Fruit fly (Drosophila melanogaster) ovary, adult (tissue): ENCODE data around the gene Unc-76.

Source experiments
- CG17801 ChIP-seq: fragments of 200-800 bp; optimal IDR thresholded peaks from 2 replicates; lab custom pipeline; 2019; ENCODE audit warnings: missing biosample characterization, mild to moderate bottlenecking, missing genetic modification characterization, moderate library complexity; ENCODE audit not compliant: partially characterized antibody

Unc-76 gene

DNA sequence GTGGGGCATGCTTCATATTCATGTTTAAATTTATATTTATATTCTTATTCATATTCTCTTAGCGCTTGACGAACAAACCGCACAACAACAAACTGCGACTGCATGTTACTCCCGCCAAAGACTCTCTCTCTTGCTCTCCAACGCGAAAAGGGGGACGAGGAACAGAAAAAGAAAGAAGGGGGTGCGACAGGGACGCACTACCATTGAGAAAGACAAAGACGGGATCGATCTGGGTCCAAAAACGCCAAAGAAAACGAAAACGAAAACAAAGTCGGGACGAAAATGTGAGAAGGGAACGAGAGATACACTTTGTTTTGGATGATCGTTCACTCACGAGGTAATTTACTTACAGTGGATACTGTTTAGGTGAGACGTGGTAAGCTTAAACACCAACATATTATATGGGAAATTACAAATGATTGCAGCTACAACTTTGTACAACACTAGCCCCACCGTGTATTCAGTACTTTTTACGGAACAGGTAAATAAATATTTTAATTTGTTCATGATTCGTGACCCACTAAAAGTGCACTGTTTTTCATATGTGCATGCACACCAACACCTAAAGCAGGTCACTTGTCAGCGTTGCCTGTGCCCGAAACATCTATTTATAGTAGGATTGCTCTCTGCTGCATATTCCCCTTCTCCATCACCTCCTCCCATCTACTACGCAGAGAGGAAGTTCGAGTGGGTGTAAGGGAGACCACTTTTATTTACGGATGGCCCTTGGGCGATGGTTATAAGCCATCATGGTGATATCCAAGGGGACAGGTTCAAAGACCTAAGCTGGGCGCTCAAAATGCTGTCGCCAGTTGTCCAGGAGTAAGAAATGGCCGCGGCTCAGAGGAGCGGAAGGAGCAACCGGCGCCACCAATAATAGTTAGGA is 41.5 kb downstream of the Unc-76 start:
- peak; percentile 49 for TF ChIP-seq CG17801

DNA sequence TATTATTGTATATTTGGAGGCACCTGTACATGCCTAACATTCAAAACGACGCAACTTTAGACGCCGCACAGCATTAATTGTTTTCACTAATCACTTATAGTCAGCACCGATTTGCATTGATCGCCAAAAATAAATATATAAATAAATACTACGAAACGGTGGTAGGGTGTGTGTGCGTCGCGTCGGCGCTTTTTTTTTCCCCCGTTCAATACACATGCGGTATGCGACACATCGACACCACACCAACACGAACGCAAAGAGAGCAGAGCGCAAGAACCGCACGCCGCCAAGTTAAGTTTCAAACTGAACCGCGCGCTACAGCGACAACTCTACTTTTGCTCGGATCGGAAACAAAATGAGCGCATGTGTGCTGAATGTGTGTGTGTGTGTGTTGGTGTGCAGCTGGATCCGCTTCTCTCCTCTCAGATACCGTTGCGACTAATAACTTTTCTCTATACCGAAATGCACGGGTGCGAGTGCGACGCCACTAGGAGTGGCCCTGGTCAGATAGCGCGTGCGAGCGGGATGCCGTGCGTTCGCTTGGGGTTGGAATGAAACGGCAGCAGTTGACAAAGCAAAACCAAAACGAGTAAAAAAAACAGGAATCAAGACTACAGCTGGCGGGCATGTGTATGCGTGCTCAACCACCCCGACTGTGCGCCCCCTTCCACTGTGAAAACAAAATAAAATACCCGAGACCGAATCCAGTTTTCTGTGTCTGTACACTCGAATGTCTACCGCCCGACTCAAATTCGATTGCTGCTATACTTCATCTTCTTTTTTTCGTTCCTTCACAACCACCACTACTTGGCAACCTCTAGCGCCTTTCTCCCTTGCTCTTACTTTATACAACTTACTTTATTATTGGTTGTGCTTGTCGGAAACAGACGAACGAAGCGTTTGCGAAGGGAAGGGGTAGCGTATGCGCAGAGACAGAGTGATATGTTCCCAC is 42.9 kb downstream of the Unc-76 start, which contains the start of gene ph-d:
Gene ph-d (minus strand): TSS at position 274 of the 952 bp plus-strand sequence.
- peak; percentile 95 for TF ChIP-seq CG17801

DNA sequence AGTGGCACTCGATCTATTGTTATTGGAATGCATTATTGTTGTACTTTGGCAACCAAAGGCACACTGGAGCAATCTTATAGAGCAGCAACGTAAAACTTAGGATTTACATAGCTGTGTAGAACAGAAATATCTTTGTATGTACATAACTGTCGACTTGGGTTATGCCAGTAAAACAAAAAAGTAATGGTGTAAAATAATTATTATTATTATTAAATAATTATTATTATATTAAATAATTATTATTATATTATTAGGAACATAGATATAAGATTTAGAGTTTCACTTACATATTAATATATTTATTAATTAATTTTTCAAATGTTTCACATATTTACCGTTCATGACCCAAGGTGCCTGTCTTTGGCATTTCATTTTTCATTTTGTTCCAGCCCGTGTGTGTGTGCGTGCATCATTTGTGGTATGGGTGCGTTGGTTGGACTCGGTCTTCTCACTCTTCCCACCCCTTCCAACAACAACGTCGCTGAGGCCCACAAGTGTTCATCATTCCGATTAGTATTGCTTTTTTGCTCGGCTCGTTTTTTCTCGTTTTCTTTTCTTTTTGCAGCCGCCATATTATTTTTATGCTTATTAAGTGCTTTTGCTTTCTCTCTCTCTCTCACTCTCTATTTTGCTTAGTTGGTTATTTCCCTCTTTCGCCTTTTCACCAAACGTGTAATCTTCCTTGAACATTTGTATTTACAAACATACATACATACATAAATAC is 43.7 kb downstream of the Unc-76 start:
- peak; percentile 82 for TF ChIP-seq CG17801

DNA sequence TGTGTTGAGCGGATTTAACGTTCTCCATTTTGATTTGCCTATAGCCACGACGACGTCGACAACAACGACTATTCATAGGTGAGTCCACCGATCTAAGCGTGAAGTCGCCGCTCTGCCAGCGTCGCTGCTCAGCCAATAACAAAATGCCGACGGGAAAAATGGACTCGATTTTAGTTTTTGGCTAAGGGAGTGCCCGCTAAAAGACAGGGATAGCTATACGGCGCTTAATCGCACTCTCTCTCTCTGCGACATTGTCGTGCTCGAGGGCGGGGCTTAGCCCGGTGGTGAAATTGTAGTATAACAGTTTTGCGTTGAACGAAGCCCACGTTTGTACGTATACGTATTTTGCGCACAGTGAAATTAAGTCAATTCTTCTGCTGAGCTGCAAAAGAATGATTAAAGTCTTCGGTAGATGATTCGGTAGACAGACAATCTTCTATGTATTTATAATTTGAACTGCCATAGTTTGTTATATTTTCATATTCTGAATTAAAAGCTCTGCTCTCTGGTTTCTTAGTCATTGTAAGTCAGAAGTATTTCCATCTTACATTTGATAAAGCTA is 45.2 kb downstream of the Unc-76 start:
- TF ChIP-seq CG17801, result no peak

DNA sequence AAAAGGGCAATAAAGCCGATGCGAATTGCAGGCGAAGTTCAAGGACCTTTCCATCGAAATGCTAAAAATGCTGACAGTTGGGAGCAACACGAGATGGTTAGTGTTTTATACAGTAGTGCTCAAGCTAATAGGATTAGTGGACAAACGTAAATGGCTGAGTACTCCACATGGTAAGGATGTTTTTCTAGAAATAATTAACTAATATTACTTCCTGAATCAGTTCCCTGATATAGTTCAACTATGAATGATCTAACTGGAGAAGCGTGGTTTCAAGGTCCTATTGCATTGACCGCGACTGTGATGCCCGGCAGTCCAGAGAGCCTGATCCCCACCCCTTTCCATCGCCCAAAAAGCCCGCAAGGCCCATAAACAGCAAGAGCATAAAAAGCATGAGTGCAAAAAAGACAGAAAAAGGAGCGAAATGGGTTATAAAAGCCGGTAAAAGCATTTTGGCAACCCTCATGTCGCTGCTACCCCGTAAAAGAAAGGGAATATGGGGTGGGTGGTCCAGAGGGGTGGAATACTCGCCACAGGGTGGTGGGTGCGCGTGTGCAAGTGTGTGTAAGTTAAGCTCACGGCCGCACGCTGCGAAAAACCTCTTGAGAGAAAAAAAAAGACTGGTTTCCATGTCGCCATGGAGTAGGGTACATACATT is 53.9 kb downstream of the Unc-76 start:
- no peak for TF ChIP-seq CG17801

DNA sequence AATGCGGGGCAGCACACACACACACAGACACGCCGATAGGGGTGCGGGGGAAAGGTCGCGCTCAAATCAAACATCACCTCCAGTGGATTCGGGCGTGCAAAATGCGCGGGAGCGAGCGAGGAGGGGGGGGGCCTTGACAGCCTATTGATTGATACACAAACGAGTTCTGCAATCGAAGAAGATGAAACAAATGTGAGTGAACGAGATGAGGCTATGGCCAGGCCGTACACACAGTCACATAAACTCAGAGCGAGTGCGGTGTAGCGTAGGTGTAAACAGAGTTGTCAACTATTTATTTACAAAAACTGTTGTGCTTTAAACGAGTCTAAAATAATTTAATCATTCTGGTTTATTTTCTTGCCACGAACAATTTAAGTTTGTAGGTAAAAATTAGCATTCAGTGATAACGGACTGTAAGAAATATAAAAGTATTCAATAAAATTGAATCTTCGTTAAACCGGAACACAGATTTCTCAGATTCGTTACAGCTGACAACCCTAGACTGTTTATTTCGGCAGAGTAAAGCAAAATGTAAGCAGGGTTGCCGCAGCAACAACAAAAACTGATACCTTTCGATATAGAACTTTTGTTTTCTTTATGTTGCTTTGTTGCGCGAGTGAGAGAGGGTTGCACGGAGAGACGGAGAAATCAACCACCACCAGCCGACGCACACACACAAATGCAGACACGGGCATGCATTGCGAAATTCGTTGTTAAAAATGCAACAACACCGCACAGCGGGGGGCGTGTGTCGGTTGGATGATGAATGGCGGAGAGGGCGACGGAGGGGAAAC is 54.8 kb downstream of the Unc-76 start:
- peak; percentile 88 for TF ChIP-seq CG17801

DNA sequence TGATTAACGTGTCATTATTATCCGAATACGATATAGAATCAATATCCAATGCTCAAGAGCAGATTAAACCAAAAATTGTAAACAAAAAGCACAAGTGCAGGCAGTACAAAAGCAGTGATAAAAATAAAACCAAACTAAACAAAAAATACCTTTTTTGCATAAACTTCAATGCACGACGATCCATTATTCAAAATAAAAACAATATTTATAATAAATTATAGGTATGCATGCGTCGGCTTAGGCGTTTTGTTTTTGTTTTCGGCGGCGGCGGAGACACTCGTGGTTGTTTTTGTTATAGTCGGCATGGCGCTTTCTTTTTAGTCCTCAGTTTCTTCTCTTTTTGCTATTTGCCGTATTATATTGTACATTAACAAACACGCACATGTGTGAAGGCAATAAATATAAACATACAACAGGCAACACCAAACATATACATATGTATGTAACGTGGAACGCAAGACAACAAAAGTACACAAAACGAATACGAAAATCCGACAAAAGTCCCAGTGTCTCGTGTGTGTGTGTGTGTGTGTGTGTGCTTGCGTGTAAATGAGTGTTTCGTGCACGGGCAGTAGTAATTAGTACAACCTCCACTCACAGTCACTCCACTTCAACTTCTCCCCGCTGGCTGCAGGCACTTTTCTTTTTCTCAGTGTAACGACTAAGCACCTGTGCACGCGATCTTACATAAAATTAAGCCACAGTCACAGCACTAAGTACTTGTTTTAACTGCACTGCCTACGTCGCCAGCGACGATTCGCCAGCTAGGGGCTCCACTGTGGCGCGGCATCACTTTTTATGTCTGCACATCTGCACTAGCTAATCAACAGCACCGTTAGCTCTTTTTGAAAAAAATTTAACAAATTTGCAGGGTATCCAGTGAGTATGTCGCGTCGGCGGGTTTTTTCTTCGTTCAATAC is 55.7 kb downstream of the Unc-76 start:
- no peak for TF ChIP-seq CG17801

DNA sequence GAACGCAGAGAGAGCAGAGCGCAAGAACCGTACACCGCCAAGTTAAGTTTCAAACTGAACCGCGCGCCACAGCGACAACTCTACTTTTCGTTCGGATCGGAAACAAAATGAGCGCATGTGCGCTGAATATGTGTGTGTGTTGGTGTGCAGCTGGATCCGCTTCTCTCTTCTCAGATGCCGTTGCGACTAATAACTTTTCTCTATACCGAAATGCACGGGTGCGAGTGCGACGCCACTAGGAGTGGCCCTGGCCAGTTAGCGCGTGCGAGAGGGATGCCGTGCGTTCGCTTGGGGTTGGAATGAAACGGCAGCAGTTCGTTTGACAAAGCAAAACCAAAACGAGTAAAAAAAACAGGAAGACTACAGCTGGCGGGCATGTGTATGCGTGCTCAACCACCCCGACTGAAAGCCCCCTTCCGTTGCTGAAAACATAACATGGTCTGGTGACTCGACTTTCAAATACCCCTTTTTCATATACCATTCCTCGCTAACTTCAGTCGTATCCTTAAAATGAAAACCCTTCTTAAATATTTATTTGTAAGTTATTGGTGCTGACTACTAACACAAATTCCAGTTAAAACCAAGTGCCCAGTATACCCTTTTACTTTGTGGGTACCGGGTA is 56.5 kb downstream of the Unc-76 start:
- TF ChIP-seq CG17801, result peak; percentile 97

DNA sequence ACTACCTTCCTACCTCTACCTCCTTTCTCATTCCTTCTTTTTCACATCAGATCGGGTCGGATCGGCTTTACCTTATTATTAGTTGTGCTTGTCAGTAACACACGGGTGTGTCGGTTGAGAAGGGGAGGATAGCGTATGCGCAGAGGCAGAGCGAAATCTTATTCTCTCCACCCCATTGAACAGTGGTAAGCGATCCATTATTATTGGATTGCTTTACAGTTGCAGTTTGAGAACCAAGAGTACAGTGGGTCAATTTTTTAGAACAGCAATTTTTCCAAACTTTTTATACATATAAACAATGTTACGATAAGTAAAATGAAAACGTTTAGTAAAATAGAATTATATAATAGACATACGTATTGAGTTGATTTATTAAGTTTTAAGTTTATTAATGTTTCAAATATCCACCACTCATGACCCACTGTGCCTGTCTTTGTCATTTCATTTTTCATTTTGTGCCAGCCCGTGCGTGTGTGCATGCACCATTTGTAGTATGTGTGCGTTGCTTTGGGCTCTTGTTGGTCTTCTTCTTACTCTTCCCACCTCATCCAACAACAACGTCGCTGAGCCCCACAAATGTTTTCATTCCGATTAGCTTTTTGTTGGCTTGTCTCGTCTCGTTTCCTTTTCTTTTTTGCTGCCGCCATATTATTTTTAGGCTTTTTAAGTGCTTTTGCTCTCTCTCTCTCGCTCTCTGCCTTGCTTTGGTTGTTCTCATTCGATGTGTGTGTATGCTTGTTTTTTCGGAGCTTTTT is 57.4 kb downstream of the Unc-76 start:
- peak; percentile 97 for TF ChIP-seq CG17801

DNA sequence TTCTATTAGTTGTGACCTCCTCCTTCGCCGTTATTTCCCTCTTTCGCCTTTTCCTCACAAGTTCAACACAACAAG is 57.8 kb downstream of the Unc-76 start, which contains the start of gene ph-p:
Gene ph-p (minus strand): TSS at position 30 of the 75 bp plus-strand sequence.
- TF ChIP-seq CG17801, result no peak

DNA sequence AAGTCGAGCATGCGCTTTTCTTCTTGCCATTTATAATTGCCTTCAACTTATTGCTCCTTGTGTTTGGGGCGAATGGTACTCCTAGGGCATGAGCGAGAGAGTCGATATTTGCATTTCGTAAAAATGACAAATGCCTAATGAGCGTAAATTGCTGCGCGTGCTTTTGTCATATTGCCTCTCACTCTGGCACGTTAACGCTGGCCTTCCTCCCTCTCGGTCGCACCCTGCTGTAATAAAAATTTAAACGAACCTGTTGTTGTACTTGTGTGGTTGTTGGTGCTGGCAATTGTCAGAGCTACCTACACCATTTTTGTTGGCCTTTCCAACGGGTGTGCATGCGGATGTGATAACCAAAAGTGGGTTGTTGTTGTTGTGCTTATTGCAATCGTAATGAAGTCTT is 58.0 kb downstream of the Unc-76 start:
- TF ChIP-seq CG17801, result no peak

DNA sequence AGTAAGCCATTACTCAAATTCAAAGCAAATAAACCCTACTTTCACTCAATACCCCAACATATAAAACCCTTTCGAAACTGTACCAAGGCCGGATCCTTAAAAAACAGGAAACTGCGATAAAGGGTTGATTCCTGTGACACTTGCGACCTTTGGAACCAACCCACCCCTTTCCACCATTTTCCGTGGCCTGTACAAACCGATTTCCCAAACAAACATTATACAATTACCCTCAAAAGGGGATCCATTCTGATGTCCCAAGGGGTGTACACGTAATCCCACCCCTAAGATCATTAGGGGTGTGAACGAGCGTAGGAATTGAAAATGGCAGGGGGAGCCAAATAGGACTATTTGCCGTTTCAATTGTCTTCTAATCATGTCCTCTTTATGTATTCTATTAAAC is 59.2 kb downstream of the Unc-76 start:
- TF ChIP-seq CG17801, result no peak

DNA sequence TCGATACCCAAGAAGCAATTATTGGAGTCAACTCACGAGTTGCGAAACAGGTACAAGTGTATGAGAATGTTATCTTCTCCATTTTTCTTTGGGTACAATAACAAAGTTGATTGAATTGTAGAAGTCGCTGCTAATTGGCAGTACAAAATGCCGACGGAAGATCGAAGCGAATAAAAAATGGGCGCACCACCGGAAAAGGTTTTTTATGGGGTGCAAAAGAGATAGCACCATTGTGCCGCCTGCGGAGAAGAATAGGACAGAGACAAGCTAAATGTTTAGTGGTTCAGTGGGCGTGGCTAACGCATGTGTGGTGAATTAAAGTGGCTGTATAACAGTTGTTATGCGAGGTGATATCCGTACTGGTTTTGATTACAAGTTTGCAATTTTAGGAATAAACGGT is 60.1 kb downstream of the Unc-76 start:
- no peak for TF ChIP-seq CG17801
